Worm (Caenorhabditis elegans): ENCODE data around the gene scl-7.

scl-7 gene

DNA sequence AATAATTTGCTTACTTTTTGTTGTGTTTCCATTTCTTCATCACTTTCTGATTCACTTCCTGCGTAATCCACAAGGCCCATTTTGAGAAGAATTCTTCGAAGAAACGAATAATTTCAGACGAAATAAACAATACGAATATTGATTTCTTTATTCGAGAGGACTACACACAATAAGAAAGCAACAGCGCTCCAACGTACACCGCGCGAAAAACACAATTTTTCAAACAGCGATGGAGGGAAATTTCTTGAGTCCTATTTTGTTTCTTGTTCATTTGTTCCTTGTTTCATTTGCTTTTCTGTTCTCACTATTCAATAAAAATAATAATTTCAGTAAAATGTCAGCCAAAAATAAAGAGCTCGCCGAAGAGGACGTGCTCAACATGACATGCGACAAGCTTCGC is 23.4 kb downstream of the scl-7 start, which contains the start of the genes prcc-1 and C39E9.12 (continued):
- TF ChIP-seq unc-98 (GFP tag; IDR thresholded peaks at IDR 0.05) (no peak), aha-1 (tag; optimal IDR thresholded peaks at IDR 0.05) (no peak), ztf-4 (tag; optimal IDR thresholded peaks at IDR 0.05) (no peak), nhr-90 (tag; optimal IDR thresholded peaks at IDR 0.05; ENCODE audit: poor library complexity) (no peak), nhr-84 (tag; optimal IDR thresholded peaks at IDR 0.05) (no peak), fkh-10 (GFP tag; optimal IDR thresholded peaks at IDR 0.05) (no peak), elt-2 (tag; optimal IDR thresholded peaks at IDR 0.05) (no peak), ceh-8 (GFP tag; optimal IDR thresholded peaks at IDR 0.05) (no peak), snpc-4 (tag; optimal IDR thresholded peaks at IDR 0.05) (no peak), C04F5.9 (tag; optimal IDR thresholded peaks at IDR 0.05) (peak; percentile 14), nhr-20 (tag; optimal IDR thresholded peaks at IDR 0.05) (peak; percentile 53), aly-2 (tag; optimal IDR thresholded peaks at IDR 0.05) (no peak), jun-1 (tag; optimal IDR thresholded peaks at IDR 0.05) (peak; percentile 40), ztf-11 (tag; optimal IDR thresholded peaks at IDR 0.05) (no peak), lin-15B (tag; optimal IDR thresholded peaks at IDR 0.05) (peak; percentile 84), dpl-1 (GFP tag; optimal IDR thresholded peaks at IDR 0.05) (peak; percentile 88 to 95 (median 92)), mab-9 (GFP tag; IDR thresholded peaks at IDR 0.05) (no peak), lin-35 (GFP tag; optimal IDR thresholded peaks at IDR 0.05) (peak; percentile 92 to 97), efl-3 (GFP tag; optimal IDR thresholded peaks at IDR 0.05) (no peak), lin-39 (tag; optimal IDR thresholded peaks at IDR 0.05) (no peak), irx-1 (tag; optimal IDR thresholded peaks at IDR 0.05) (no peak), tbx-2 (tag; optimal IDR thresholded peaks at IDR 0.05) (peak; percentile 37), nhr-71 (tag; optimal IDR thresholded peaks at IDR 0.05) (peak; percentile 73), Y116A8C.19 (tag; optimal IDR thresholded peaks at IDR 0.05; ENCODE audit: borderline replicate concordance) (no peak), sup-37 (GFP tag; optimal IDR thresholded peaks at IDR 0.05) (no peak), nhr-237 (tag; optimal IDR thresholded peaks at IDR 0.05) (no peak), hpl-2 (GFP tag; optimal IDR thresholded peaks at IDR 0.05) (no peak), nhr-76 (tag; optimal IDR thresholded peaks at IDR 0.05) (no peak), ets-5 (GFP tag; IDR thresholded peaks at IDR 0.05) (no peak), hlh-4 (tag; optimal IDR thresholded peaks at IDR 0.05) (no peak), C16A3.4 (tag; optimal IDR thresholded peaks at IDR 0.05) (peak; percentile 85), fos-1 (tag; optimal IDR thresholded peaks at IDR 0.05) (peak; percentile 63), rnt-1 (tag; optimal IDR thresholded peaks at IDR 0.05) (peak; percentile 79), nhr-12 (tag; optimal IDR thresholded peaks at IDR 0.05) (no peak), nhr-11 (tag; optimal IDR thresholded peaks at IDR 0.05) (no peak), dsc-1 (tag; optimal IDR thresholded peaks at IDR 0.05) (peak; percentile 21), grh-1 (GFP tag; IDR thresholded peaks at IDR 0.05) (no peak), ceh-63 (GFP tag; optimal IDR thresholded peaks at IDR 0.05) (no peak), vab-15 (tag; optimal IDR thresholded peaks at IDR 0.05) (no peak), pax-3 (tag; optimal IDR thresholded peaks at IDR 0.05) (no peak), unc-130 (tag; optimal IDR thresholded peaks at IDR 0.05) (peak; percentile 73), zag-1 (tag; optimal IDR thresholded peaks at IDR 0.05) (no peak), mef-2 (tag; optimal IDR thresholded peaks at IDR 0.05) (no peak)

DNA sequence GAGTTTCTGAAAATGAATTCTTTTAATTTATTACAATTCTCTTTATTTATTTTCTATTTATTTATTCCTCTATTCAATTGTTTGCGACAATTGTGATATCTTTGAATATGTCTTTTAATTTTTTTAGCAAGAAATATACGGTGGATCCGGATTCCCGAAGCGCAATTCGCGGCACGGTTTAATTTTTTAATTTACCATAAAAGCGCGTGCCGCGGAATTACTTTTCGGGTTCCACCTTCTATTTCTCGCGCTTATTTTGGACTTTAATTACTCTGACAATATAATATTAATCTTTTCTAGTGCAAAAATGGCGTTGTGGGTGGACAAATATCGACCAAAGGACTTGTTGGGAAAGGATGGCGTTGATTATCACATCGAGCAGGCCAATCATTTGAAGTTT is 25.2 kb downstream of the scl-7 start, which contains the start of gene rfc-3:
TSS of gene rfc-3 (plus strand) at position 301 of the 400 bp plus-strand sequence.
- TF ChIP-seq efl-1 (optimal IDR thresholded peaks at IDR 0.05) (no peak), efl-1 (GFP tag; optimal IDR thresholded peaks at IDR 0.05 in 1 of 2) (peak in 1 of 2 experiments; percentile 57), tbx-2 (tag; optimal IDR thresholded peaks at IDR 0.05) (no peak), sptf-1 (tag; optimal IDR thresholded peaks at IDR 0.05) (no peak)

Measured in whole organism, L1 larva.